Worm (Caenorhabditis elegans): ENCODE data around the gene ocr-1.

DNA sequence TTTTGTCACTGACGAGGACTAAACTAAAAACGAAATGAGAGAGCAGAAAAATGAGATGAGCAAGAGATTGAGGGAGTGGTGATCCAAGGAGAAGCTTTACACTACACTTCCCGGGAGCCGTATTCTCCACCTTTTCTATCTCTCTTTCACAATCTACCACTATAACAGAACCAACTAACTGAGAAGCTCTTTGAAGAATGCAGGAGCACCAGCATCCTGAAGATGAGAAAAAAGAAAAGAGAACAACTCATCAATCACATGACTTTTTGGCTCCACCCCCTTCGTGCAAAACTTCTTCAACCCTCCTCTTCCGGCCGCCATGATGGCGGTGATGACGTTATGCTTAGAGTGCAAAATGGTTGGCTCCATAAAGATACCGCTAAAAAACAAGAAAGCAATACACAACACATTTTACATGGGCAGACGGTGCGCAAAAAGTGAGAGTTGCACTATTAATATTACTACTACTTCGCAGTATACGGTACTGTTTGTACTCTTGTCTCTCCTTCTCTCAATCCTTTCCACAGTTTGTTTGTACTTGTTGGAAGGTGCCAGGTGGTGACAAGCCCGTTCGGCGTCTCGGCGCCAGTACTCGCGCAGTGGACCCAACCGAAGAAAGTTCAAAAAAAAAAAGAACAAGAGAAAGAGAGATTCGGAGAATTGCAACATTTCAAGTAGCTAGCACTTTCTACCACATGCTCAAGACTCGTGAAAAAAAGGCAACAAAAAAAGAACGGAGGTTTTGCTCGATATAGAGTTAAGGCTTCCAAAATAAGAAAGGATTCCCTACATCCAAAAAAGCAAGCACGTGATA lies 44.9 kb upstream of the ocr-1 start:
- no peak for TF ChIP-seq tra-4 (tag; optimal IDR thresholded peaks at IDR 0.05)
- no peak for TF ChIP-seq flt-1 (GFP tag; IDR thresholded peaks at IDR 0.05)
- TF ChIP-seq aly-1 (tag; optimal IDR thresholded peaks at IDR 0.05), result no peak
- no peak for TF ChIP-seq ama-1 (optimal IDR thresholded peaks at IDR 0.05)
- TF ChIP-seq ceh-13 (GFP tag; optimal IDR thresholded peaks at IDR 0.05), result no peak
- no peak for TF ChIP-seq ets-7 (tag; optimal IDR thresholded peaks at IDR 0.05)
- no peak for TF ChIP-seq hmbx-1 (tag; optimal IDR thresholded peaks at IDR 0.05)
- TF ChIP-seq F13C5.2 (tag; optimal IDR thresholded peaks at IDR 0.05), result no peak
- TF ChIP-seq sea-1 (GFP tag; conservative IDR thresholded peaks at IDR 0.05), result no peak
- no peak for TF ChIP-seq scrt-1 (GFP tag; IDR thresholded peaks at IDR 0.05)
- TF ChIP-seq pes-1 (GFP tag; IDR thresholded peaks at IDR 0.05), result no peak
- TF ChIP-seq B0310.2 (tag; optimal IDR thresholded peaks at IDR 0.05), result no peak
- no peak for TF ChIP-seq tbx-11 (GFP tag; IDR thresholded peaks at IDR 0.05)
- TF ChIP-seq ceh-36 (tag; optimal IDR thresholded peaks at IDR 0.05), result no peak

Measured in whole organism, early embryonic.